Fruit fly (Drosophila melanogaster): ENCODE results near the gene schuy.

The schuy gene

DNA sequence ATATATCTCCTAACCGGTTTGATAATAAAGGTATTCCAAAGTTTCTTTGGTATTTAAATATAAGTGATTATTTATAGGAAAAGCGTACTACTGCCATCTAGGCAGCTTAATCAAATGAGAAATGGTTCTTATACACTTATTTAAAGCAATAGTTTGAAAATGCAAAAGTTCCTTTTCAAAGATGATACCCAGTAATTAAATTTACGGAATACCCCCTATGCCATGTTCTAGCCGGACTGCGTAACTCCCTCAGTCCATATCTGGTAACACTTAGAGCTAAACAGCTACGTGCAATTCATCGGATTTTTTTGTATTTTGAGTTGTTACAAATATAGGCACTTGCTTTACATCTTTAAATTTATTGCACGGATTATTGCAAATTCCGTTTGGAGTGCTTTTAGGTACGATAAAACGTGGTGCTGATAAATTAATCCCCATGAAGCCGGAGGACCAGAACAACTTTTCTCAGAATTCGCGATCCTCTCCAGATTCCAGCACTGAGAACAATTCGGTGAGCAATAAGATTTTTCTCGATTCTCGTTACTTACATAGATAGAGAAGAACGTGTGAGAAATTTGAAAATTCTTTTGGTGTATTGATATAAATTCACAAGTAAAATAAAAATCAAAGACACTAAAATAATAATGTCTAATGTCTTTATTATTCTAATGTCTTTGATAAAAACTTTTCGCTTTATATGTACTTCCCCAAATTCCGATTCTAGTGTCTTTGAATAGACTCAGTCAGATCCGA lies 16.8 kb downstream of the schuy start, which contains the start of gene CG7668 (continued):
- TF ChIP-seq salm (tag; optimal IDR thresholded peaks at IDR 0.05) (peak; percentile 89), CG1233 (GFP tag; optimal IDR thresholded peaks at IDR 0.05) (peak; percentile 87), lola (GFP tag; optimal IDR thresholded peaks at IDR 0.05) (peak in 1 of 3 experiments; percentile 88), jigr1 (GFP tag; IDR thresholded peaks at IDR 0.05) (peak; percentile 60; the same call in 1 of the 3 replicates), pfk (GFP tag; optimal IDR thresholded peaks at IDR 0.05) (peak; percentile 47), pum (GFP tag; optimal IDR thresholded peaks at IDR 0.05) (peak; percentile 87), CG43689 (GFP tag; IDR thresholded peaks at IDR 0.05) (no peak), trem (tag; optimal IDR thresholded peaks at IDR 0.05) (peak; percentile 90), CG17186 (GFP tag; optimal IDR thresholded peaks at IDR 0.05) (peak; percentile 70), Fer2 (tag; optimal IDR thresholded peaks at IDR 0.05) (peak; percentile 71), CG7271 (tag; optimal IDR thresholded peaks at IDR 0.05) (peak; percentile 85), ems (GFP tag; optimal IDR thresholded peaks at IDR 0.05) (peak; percentile 84), cad (GFP tag; optimal IDR thresholded peaks at IDR 0.05) (no peak), CG9876 (GFP tag; optimal IDR thresholded peaks at IDR 0.05) (peak; percentile 57), Nf-YC (tag; optimal IDR thresholded peaks at IDR 0.05) (peak; percentile 83), Scr (GFP tag; IDR thresholded peaks at IDR 0.05; ENCODE audit: partially characterized antibody) (peak; percentile 9; the same call in 1 of the 2 replicates), Bteb2 (GFP tag; optimal IDR thresholded peaks at IDR 0.05) (peak; percentile 91), CG18476 (GFP tag; optimal IDR thresholded peaks at IDR 0.05) (peak; percentile 87), CG12942 (GFP tag; optimal IDR thresholded peaks at IDR 0.05) (peak; percentile 86), CG8765 (GFP tag; IDR thresholded peaks at IDR 0.05) (peak; percentile 86), HLH54F (GFP tag; optimal IDR thresholded peaks at IDR 0.05) (peak; percentile 80), caup (GFP tag; optimal IDR thresholded peaks at IDR 0.05; ENCODE audit: severe bottlenecking) (peak; percentile 91), gfzf (GFP tag; optimal IDR thresholded peaks at IDR 0.05) (peak; percentile 81), CG18262 (tag; optimal IDR thresholded peaks at IDR 0.05) (peak; percentile 93), Fer3 (tag; optimal IDR thresholded peaks at IDR 0.05) (peak; percentile 93), CG17568 (GFP tag; optimal IDR thresholded peaks at IDR 0.05) (peak; percentile 85), da (GFP tag; optimal IDR thresholded peaks at IDR 0.05) (peak; percentile 53), BtbVII (GFP tag; optimal IDR thresholded peaks at IDR 0.05) (peak; percentile 87), otp (GFP tag; IDR thresholded peaks at IDR 0.05) (peak; percentile 82; the same call in 1 of the 3 replicates), Bdp1 (GFP tag; optimal IDR thresholded peaks at IDR 0.05) (peak; percentile 75), slbo (GFP tag; IDR thresholded peaks at IDR 0.05) (peak; percentile 91), CG2202 (tag; optimal IDR thresholded peaks at IDR 0.05) (peak; percentile 86), psq (GFP tag; optimal IDR thresholded peaks at IDR 0.05) (peak; percentile 55), lov (optimal IDR thresholded peaks at IDR 0.05) (no peak), lov (GFP tag; IDR thresholded peaks at IDR 0.05) (peak; percentile 87), Spps (tag; optimal IDR thresholded peaks at IDR 0.05) (peak; percentile 82), Dip3 (GFP tag; optimal IDR thresholded peaks at IDR 0.05) (peak; percentile 79), CG14014 (GFP tag; IDR thresholded peaks at IDR 0.05) (peak; percentile 90), Hsf (GFP tag; optimal IDR thresholded peaks at IDR 0.05) (peak; percentile 90), pzg (GFP tag; optimal IDR thresholded peaks at IDR 0.05) (peak; percentile 62), crc (GFP tag; optimal IDR thresholded peaks at IDR 0.05) (peak; percentile 69), Med (GFP tag) (peak; percentile 97), chn (GFP tag; optimal IDR thresholded peaks at IDR 0.05) (peak; percentile 90), sens (GFP tag) (peak; percentile 99), Dll (GFP tag; IDR thresholded peaks at IDR 0.05; ENCODE audit: partially characterized antibody) (peak; percentile 33; the same call in 1 of the 4 replicates), CG16815 (GFP tag; optimal IDR thresholded peaks at IDR 0.05) (peak; percentile 81), az2 (GFP tag; optimal IDR thresholded peaks at IDR 0.05) (peak; percentile 91), Sox100B (GFP tag; optimal IDR thresholded peaks at IDR 0.05) (peak; percentile 83), CG10366 (GFP tag; IDR thresholded peaks at IDR 0.05) (peak; percentile 87; the same call in 1 of the 2 replicates)

Measured in whole organism, embryonic.